Fruit fly (Drosophila melanogaster): ENCODE results near the gene Cdc7.

dm6 chrX:6638123-6638522 is 16.2 kb upstream of the Cdc7 start:
- TF ChIP-seq kay (GFP tag; ENCODE audit: borderline replicate concordance): no peak
- no peak for TF ChIP-seq Crg-1 (GFP tag; optimal IDR thresholded peaks at IDR 0.05)
- TF ChIP-seq Clk (GFP tag; optimal IDR thresholded peaks at IDR 0.05): no peak
- no peak for TF ChIP-seq CG12768 (GFP tag; optimal IDR thresholded peaks at IDR 0.05)
- TF ChIP-seq CG14711 (tag; optimal IDR thresholded peaks at IDR 0.05): no peak
